Fruit fly (Drosophila melanogaster) whole organism: Measurements from ENCODE around the gene pira.

ENCODE experiments used
- CG8478 ChIP-seq: fragments of >200 bp; optimal IDR thresholded peaks from 2 replicates; lab custom pipeline; 2018; ENCODE audit warnings: inconsistent platforms
- Dll ChIP-seq: fragments of >200 bp; optimal IDR thresholded peaks from 2 replicates; lab custom pipeline; 2017
- EcR ChIP-seq, 2 experiments: fragments of >200 bp; optimal IDR thresholded peaks; 2 replicates each; lab custom pipeline; 2017; ENCODE audit warnings: missing biosample characterization in 2 of 2, missing genetic modification characterization in 2 of 2, missing genetic modification reagents in 2 of 2
- pan ChIP-seq: fragments of >200 bp; optimal IDR thresholded peaks from 2 replicates; lab custom pipeline; 2017
- psq ChIP-seq: fragments of >200 bp; optimal IDR thresholded peaks from 2 replicates; lab custom pipeline; 2017
- usp ChIP-seq: fragments of >200 bp; optimal IDR thresholded peaks from 2 replicates; lab custom pipeline; 2017; ENCODE audit warnings: missing biosample characterization, missing genetic modification characterization, mixed read lengths

The pira gene

DNA sequence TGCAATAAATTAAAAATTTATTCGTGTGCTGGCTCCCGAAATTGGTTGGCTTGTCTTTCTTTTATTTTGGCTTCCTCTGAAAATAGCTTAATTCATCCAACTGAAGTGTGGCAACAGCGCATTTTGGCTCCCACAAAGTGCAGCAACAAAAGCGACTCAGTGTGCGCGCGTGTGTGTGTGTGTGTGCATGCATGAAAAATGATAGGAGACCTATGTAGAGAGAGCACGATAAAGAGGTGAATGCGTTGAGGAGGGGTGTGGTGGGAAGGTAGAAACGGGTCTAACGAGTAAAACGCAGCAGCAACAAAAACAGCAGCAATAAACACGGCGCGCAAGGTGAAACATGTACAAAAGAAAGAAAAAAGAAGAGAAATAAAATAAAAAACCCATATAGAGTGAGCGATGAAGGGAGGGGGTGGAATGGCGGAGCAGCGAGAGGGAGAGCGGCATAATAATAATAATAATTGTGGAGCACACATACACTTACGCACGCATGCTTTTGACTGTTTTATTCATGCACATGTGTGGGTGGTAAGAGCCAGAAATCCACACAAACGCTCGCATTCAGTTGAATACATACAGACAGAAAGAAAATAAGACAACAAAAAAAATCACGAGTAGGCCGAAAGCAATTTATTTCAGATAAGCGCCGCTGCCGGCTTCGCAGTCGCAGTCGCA lies 26.2 kb downstream of the pira start:
- peak; percentile 8 for TF ChIP-seq CG8478 (lab: Kevin White, UChicago)
- TF ChIP-seq pan (lab: Kevin White, UChicago) = no peak

- no peak for TF ChIP-seq EcR (GFP tag; optimal IDR thresholded peaks at IDR 0.05; lab: Kevin White, UChicago)
- no peak for TF ChIP-seq Dll (lab: Kevin White, UChicago)
- TF ChIP-seq CG8478 (lab: Kevin White, UChicago) = peak; percentile 35
- TF ChIP-seq usp = no peak
- no peak for TF ChIP-seq pan (lab: Kevin White, UChicago)
- TF ChIP-seq psq (lab: Kevin White, UChicago) = no peak
Measured at dm6 chrX:12735478-12736428, 27.7 kb downstream of the pira start.

- TF ChIP-seq EcR (GFP tag; optimal IDR thresholded peaks at IDR 0.05; lab: Kevin White, UChicago) = peak in 1 of 2 experiments; percentile 19
- TF ChIP-seq psq (lab: Kevin White, UChicago) = no peak
- TF ChIP-seq CG8478 (lab: Kevin White, UChicago) = no peak
Measured at dm6 chrX:12734710-12735462, 28.5 kb downstream of the pira start.

dm6 chrX:12734354-12734709 lies 29.1 kb downstream of the pira start:
- TF ChIP-seq EcR (GFP tag; optimal IDR thresholded peaks at IDR 0.05; lab: Kevin White, UChicago) (no peak), Dll (lab: Kevin White, UChicago) (no peak), pan (lab: Kevin White, UChicago) (no peak), psq (lab: Kevin White, UChicago) (no peak), usp (no peak)

dm6 chrX:12733770-12734189 lies 29.6 kb downstream of the pira start:
- TF ChIP-seq CG8478 (lab: Kevin White, UChicago) (no peak), EcR (GFP tag; optimal IDR thresholded peaks at IDR 0.05; lab: Kevin White, UChicago) (no peak), usp (no peak), pan (lab: Kevin White, UChicago) (no peak), psq (lab: Kevin White, UChicago) (no peak), Dll (lab: Kevin White, UChicago) (no peak)

DNA sequence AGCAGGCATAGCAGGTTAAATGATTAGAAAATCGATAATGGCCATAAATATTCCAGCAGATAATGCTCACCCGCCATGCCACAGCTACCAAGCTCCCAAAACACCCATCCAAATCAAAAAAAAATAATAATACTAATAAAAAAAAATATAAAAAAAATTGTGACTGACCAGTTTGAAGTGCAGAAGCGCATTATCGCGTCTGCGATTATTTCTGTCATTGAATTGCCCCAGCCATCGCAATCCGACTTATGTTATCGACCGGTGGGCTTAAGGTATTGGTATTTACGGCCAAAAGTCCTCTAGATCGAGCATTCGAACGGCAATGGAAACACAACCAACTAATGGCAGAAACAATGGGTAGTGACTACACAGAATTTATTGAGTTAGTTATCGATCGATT lies 30.9 kb downstream of the pira start:
- TF ChIP-seq Dll (lab: Kevin White, UChicago) = no peak
- TF ChIP-seq psq (lab: Kevin White, UChicago) = no peak
- TF ChIP-seq CG8478 (lab: Kevin White, UChicago) = no peak
- no peak for TF ChIP-seq pan (lab: Kevin White, UChicago)
- TF ChIP-seq EcR (GFP tag; optimal IDR thresholded peaks at IDR 0.05; lab: Kevin White, UChicago) = no peak
- no peak for TF ChIP-seq usp

dm6 chrX:12731077-12731476 lies 32.3 kb downstream of the pira start:
- TF ChIP-seq CG8478 (lab: Kevin White, UChicago) (no peak), EcR (GFP tag; optimal IDR thresholded peaks at IDR 0.05; lab: Kevin White, UChicago) (no peak), Dll (lab: Kevin White, UChicago) (no peak), pan (lab: Kevin White, UChicago) (no peak), usp (no peak), psq (lab: Kevin White, UChicago) (no peak)

DNA sequence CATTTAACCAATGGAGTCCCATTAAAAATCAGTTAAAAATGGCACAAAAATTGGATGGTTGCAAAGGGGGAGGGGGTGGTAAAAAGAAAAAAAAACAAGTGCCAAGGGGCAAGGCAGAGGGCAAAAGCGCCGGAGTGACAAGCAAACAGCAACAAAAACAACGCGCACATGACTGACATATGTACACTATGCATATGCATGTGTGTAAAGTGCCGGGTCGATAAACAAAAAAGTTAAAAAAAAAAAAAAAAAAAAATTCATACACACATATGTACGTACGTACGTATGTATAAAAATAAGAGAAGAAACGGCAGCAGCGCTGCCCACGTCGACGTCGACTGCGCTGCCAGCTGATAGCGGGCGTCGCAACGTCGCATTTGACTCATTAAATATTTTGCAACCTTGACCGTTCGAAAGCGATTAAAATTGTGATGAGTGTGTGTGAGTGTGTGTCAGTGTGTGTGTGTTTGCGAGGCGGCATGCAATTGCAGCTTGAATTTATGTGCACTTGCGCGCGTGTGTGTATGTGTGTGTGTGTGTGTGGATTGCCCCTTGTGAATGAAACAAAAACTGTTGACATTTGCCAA lies 35.7 kb downstream of the pira start:
- TF ChIP-seq pan (lab: Kevin White, UChicago) (no peak), CG8478 (lab: Kevin White, UChicago) (no peak), psq (lab: Kevin White, UChicago) (no peak), usp (no peak), EcR (GFP tag; optimal IDR thresholded peaks at IDR 0.05; lab: Kevin White, UChicago) (no peak), Dll (lab: Kevin White, UChicago) (no peak)

DNA sequence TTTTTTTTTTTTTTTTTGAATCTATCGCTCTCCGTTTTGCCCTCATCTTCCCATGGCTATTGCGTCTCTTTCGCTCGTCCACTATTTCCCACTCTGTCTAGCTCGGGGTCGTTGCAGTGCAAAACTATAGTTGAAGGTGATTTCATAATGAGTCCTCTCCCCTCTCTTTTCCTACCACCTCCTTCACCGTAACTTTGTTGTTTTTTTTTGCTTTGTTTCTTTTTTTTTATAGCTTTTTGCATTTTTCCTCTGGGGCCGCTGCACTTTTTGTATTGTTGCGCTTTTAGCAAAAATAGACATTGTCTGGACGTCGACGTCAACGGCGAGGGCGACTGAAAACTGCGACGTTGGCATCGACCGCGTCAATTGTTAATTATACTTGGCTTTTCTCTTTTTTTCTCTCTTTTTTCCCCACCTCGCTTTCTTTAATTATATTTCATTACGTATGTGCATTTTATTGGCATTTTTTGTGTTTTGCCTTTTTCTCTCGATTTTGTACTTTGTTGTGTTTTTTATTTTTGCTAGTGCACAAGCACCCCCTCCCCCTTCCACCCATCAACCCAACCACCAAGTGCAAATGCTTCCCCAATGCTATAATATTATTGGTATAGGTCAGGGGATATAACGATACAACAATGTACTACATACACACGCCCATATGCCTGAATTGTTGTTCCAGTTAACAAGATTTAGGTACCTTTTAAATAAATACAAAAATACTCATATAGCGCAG lies 38.1 kb downstream of the pira start:
- no peak for TF ChIP-seq usp
- peak in 1 of 2 experiments; percentile 91 for TF ChIP-seq EcR (GFP tag; optimal IDR thresholded peaks at IDR 0.05; lab: Kevin White, UChicago)

- TF ChIP-seq CG8478 (lab: Kevin White, UChicago) (no peak), EcR (GFP tag; optimal IDR thresholded peaks at IDR 0.05; lab: Kevin White, UChicago) (no peak), psq (lab: Kevin White, UChicago) (no peak), usp (no peak), pan (lab: Kevin White, UChicago) (no peak), Dll (lab: Kevin White, UChicago) (no peak)
Measured at dm6 chrX:12724287-12725186, 38.9 kb downstream of the pira start.
